Worm (Caenorhabditis elegans): ENCODE results near the gene ttr-34.

The ttr-34 gene

ce11 chrX:13104966-13105365 lies 34.6 kb upstream of the ttr-34 start, which contains the start of gene F17H10.1:
TSS of gene F17H10.1 (plus strand) at chrX:13105241.
- TF ChIP-seq vab-15 (tag; optimal IDR thresholded peaks at IDR 0.05) = no peak
- TF ChIP-seq fkh-4 (tag; optimal IDR thresholded peaks at IDR 0.05; ENCODE audit: borderline replicate concordance) = no peak
- TF ChIP-seq lin-39 (tag; optimal IDR thresholded peaks at IDR 0.05) = no peak
- peak; percentile 84 for TF ChIP-seq nhr-19 (GFP tag; conservative IDR thresholded peaks at IDR 0.05)
- 0 out of 2 replicates have a peak, but pooled peaks have one; percentile 18 for TF ChIP-seq ceh-88 (GFP tag; IDR thresholded peaks at IDR 0.05)
- TF ChIP-seq mep-1 (tag; optimal IDR thresholded peaks at IDR 0.05) = peak; percentile 86
- no peak for TF ChIP-seq nhr-77 (tag; optimal IDR thresholded peaks at IDR 0.05)
- no peak for TF ChIP-seq F16B12.6 (tag; optimal IDR thresholded peaks at IDR 0.05)
- no peak for TF ChIP-seq fkh-10 (GFP tag; optimal IDR thresholded peaks at IDR 0.05)
- TF ChIP-seq hlh-4 (tag; optimal IDR thresholded peaks at IDR 0.05) = no peak
- TF ChIP-seq jun-1 (tag; optimal IDR thresholded peaks at IDR 0.05) = no peak
- TF ChIP-seq lin-14 (GFP tag; optimal IDR thresholded peaks at IDR 0.05) = peak; percentile 95
- no peak for TF ChIP-seq lin-15B (tag; optimal IDR thresholded peaks at IDR 0.05)
- TF ChIP-seq egl-13 (tag; optimal IDR thresholded peaks at IDR 0.05) = no peak
- no peak for TF ChIP-seq dsc-1 (tag; optimal IDR thresholded peaks at IDR 0.05)
- no peak for TF ChIP-seq C34B4.2 (tag; optimal IDR thresholded peaks at IDR 0.05)
- TF ChIP-seq elt-3 (tag; optimal IDR thresholded peaks at IDR 0.05) = peak in 5 of 6 experiments; percentile 30 to 95 (median 65)
- no peak for TF ChIP-seq Y116A8C.19 (tag; optimal IDR thresholded peaks at IDR 0.05; ENCODE audit: borderline replicate concordance)
- no peak for TF ChIP-seq unc-30 (tag; optimal IDR thresholded peaks at IDR 0.05)
- TF ChIP-seq irx-1 (tag; optimal IDR thresholded peaks at IDR 0.05) = peak; percentile 33
- peak in 1 of 2 experiments; percentile 56 for TF ChIP-seq lsy-2 (tag; optimal IDR thresholded peaks at IDR 0.05)
- TF ChIP-seq pqm-1 (tag; optimal IDR thresholded peaks at IDR 0.05) = no peak
- no peak for TF ChIP-seq unc-62 (GFP tag; optimal IDR thresholded peaks at IDR 0.05)
- peak; percentile 31 for TF ChIP-seq ceh-90 (tag; optimal IDR thresholded peaks at IDR 0.05)
- no peak for TF ChIP-seq efl-3 (GFP tag; optimal IDR thresholded peaks at IDR 0.05)
- no peak for TF ChIP-seq ceh-8 (GFP tag; optimal IDR thresholded peaks at IDR 0.05)
- no peak for TF ChIP-seq fos-1 (tag; optimal IDR thresholded peaks at IDR 0.05)
- peak; percentile 69 for TF ChIP-seq C16A3.4 (tag; optimal IDR thresholded peaks at IDR 0.05)
- TF ChIP-seq egl-27 (tag; optimal IDR thresholded peaks at IDR 0.05) = no peak
- peak; percentile 85 for TF ChIP-seq nhr-90 (tag; optimal IDR thresholded peaks at IDR 0.05; ENCODE audit: poor library complexity)
- TF ChIP-seq aly-2 (tag; optimal IDR thresholded peaks at IDR 0.05) = no peak
- peak; percentile 44 for TF ChIP-seq fkh-8 (tag; optimal IDR thresholded peaks at IDR 0.05)
- TF ChIP-seq skn-1 (tag; optimal IDR thresholded peaks at IDR 0.05) = peak; percentile 55
- peak in 1 of 2 experiments; percentile 18 for TF ChIP-seq efl-1 (optimal IDR thresholded peaks at IDR 0.05)
- peak; percentile 17 to 89 for TF ChIP-seq efl-1 (GFP tag; optimal IDR thresholded peaks at IDR 0.05 in 1 of 2)
- no peak for TF ChIP-seq nhr-76 (tag; optimal IDR thresholded peaks at IDR 0.05)
- TF ChIP-seq lir-3 (tag; optimal IDR thresholded peaks at IDR 0.05; ENCODE audit: poor library complexity) = peak; percentile 71
- TF ChIP-seq aha-1 (tag; optimal IDR thresholded peaks at IDR 0.05) = no peak
- no peak for TF ChIP-seq C04F5.9 (tag; optimal IDR thresholded peaks at IDR 0.05)
- TF ChIP-seq swsn-7 (tag; optimal IDR thresholded peaks at IDR 0.05) = peak; percentile 58
- TF ChIP-seq nhr-71 (tag; optimal IDR thresholded peaks at IDR 0.05) = peak; percentile 92
- no peak for TF ChIP-seq ztf-11 (tag; optimal IDR thresholded peaks at IDR 0.05)
- TF ChIP-seq pag-3 (tag; optimal IDR thresholded peaks at IDR 0.05; ENCODE audit: borderline replicate concordance, insufficient read depth) = peak; percentile 28
- TF ChIP-seq alr-1 (tag; optimal IDR thresholded peaks at IDR 0.05; ENCODE audit: borderline replicate concordance) = no peak
- no peak for TF ChIP-seq ces-1 (GFP tag; optimal IDR thresholded peaks at IDR 0.05)
- no peak for TF ChIP-seq zip-4 (GFP tag; optimal IDR thresholded peaks at IDR 0.05)
- peak; percentile 18 for TF ChIP-seq sox-4 (tag; optimal IDR thresholded peaks at IDR 0.05)
- TF ChIP-seq tlp-1 (tag; optimal IDR thresholded peaks at IDR 0.05) = no peak
- no peak for TF ChIP-seq mef-2 (tag; optimal IDR thresholded peaks at IDR 0.05)
- peak; percentile 17 to 47 (median 42) for TF ChIP-seq dpl-1 (GFP tag; optimal IDR thresholded peaks at IDR 0.05)
- peak; percentile 28 to 98 for TF ChIP-seq mdl-1 (tag; optimal IDR thresholded peaks at IDR 0.05)
- no peak for TF ChIP-seq ama-1 (optimal IDR thresholded peaks at IDR 0.05)
- TF ChIP-seq lin-13 (GFP tag; optimal IDR thresholded peaks at IDR 0.05) = peak; percentile 67
